Fruit fly (Drosophila melanogaster): ENCODE results near the gene CG5455.
A peak's percentile ranks its signal among the peaks of the same experiment; 100 is the strongest.

Gene CG5455

DNA sequence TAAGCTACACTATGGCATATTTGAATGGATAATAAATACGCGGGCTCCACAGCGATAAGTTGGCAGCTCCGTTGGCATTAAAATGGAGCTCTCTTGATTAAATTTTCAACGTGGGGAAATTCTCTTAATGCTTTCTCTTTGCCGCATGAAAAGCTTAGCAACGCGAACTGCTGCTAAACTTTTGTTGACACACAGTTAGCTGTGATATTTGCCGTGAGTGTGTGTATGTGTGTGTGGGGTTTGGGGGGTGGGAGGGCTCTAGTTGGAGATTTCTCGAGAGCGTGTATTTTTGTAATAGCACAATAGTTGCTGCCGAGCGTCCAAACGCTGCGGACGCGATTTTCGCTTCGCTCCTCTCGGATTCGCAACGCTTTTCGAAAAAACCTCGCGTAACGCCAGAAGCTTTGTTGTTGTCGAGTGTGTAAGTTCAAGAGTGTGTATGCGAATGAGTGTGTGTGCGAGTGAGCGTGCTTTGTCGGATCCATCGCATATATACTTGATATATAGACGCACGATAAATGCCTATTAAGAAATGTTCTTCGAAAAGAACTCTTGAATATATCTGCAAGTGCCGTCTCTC is at the start of gene CG5455 (continued):
- TF ChIP-seq ERR (GFP tag; optimal IDR thresholded peaks at IDR 0.05) (no peak), lola (GFP tag; optimal IDR thresholded peaks at IDR 0.05) (no peak), CG11504 (tag; optimal IDR thresholded peaks at IDR 0.05) (peak; percentile 75), CG15514 (GFP tag; optimal IDR thresholded peaks at IDR 0.05) (peak; percentile 73), en (GFP tag; optimal IDR thresholded peaks at IDR 0.05) (no peak), fd96Cb (tag; optimal IDR thresholded peaks at IDR 0.05) (no peak), CG9437 (GFP tag; optimal IDR thresholded peaks at IDR 0.05) (no peak), CG11723 (GFP tag; optimal IDR thresholded peaks at IDR 0.05) (no peak), maf-S (GFP tag; optimal IDR thresholded peaks at IDR 0.05) (peak; percentile 2), pum (GFP tag; optimal IDR thresholded peaks at IDR 0.05) (no peak), CG1832 (GFP tag; optimal IDR thresholded peaks at IDR 0.05) (no peak), Sin3A (optimal IDR thresholded peaks at IDR 0.05) (no peak), org-1 (GFP tag; optimal IDR thresholded peaks at IDR 0.05) (peak; percentile 12), eyg (GFP tag; optimal IDR thresholded peaks at IDR 0.05) (peak; percentile 23), Bgb (GFP tag; IDR thresholded peaks at IDR 0.05; ENCODE audit: partially characterized antibody) (peak; percentile 76), CG1792 (GFP tag; optimal IDR thresholded peaks at IDR 0.05) (no peak), Vsx1 (GFP tag; optimal IDR thresholded peaks at IDR 0.05) (peak; percentile 56), mam (GFP tag; optimal IDR thresholded peaks at IDR 0.05) (no peak), CG42726 (GFP tag; IDR thresholded peaks at IDR 0.05; ENCODE audit: partially characterized antibody) (peak; percentile 58; the same call in 1 of the 2 replicates), zfh1 (GFP tag; IDR thresholded peaks at IDR 0.05) (0 out of 3 replicates have a peak, but pooled peaks have one; percentile 24), Hand (GFP tag; optimal IDR thresholded peaks at IDR 0.05) (peak; percentile 35), CG3281 (GFP tag; optimal IDR thresholded peaks at IDR 0.05) (peak; percentile 75), CG2120 (GFP tag; optimal IDR thresholded peaks at IDR 0.05) (peak; percentile 41), CG13287 (GFP tag; IDR thresholded peaks at IDR 0.05; ENCODE audit: partially characterized antibody) (peak; percentile 66), CG6854 (GFP tag; optimal IDR thresholded peaks at IDR 0.05) (peak; percentile 82), Gug (GFP tag; IDR thresholded peaks at IDR 0.05) (no peak), CG3726 (GFP tag; IDR thresholded peaks at IDR 0.05) (no peak), usp (GFP tag; optimal IDR thresholded peaks at IDR 0.05) (no peak), CG7556 (GFP tag; optimal IDR thresholded peaks at IDR 0.05) (no peak), CG30020 (tag; optimal IDR thresholded peaks at IDR 0.05) (no peak), CG4854 (GFP tag; optimal IDR thresholded peaks at IDR 0.05) (no peak), zf30C (GFP tag; optimal IDR thresholded peaks at IDR 0.05) (no peak), H15 (GFP tag; IDR thresholded peaks at IDR 0.05) (no peak), Pdp1 (GFP tag; optimal IDR thresholded peaks at IDR 0.05) (peak in 1 of 2 experiments; percentile 87), C15 (GFP tag; IDR thresholded peaks at IDR 0.05) (no peak), NFAT (GFP tag; IDR thresholded peaks at IDR 0.05) (peak; percentile 75), lab (GFP tag; optimal IDR thresholded peaks at IDR 0.05) (peak; percentile 87), CG10565 (GFP tag; optimal IDR thresholded peaks at IDR 0.05) (no peak), repo (GFP tag; optimal IDR thresholded peaks at IDR 0.05) (peak; percentile 11), CG7963 (GFP tag; IDR thresholded peaks at IDR 0.05; ENCODE audit: partially characterized antibody) (no peak), ssp (GFP tag; IDR thresholded peaks at IDR 0.05) (no peak), tio (GFP tag; optimal IDR thresholded peaks at IDR 0.05) (no peak), GATAe (GFP tag; conservative IDR thresholded peaks at IDR 0.05) (no peak), nmo (GFP tag; optimal IDR thresholded peaks at IDR 0.05) (no peak), CG6813 (GFP tag; optimal IDR thresholded peaks at IDR 0.05) (peak; percentile 71), Abd-B (GFP tag; optimal IDR thresholded peaks at IDR 0.05) (no peak), toy (GFP tag; IDR thresholded peaks at IDR 0.05) (peak; percentile 32; the same call in 1 of the 2 replicates), unc-4 (GFP tag; IDR thresholded peaks at IDR 0.05; ENCODE audit: partially characterized antibody) (peak; percentile 54; the same call in 1 of the 2 replicates), CG7987 (GFP tag; optimal IDR thresholded peaks at IDR 0.05) (peak; percentile 68)
